Worm (Caenorhabditis elegans): ENCODE measurements around the gene ZK512.4.

DNA sequence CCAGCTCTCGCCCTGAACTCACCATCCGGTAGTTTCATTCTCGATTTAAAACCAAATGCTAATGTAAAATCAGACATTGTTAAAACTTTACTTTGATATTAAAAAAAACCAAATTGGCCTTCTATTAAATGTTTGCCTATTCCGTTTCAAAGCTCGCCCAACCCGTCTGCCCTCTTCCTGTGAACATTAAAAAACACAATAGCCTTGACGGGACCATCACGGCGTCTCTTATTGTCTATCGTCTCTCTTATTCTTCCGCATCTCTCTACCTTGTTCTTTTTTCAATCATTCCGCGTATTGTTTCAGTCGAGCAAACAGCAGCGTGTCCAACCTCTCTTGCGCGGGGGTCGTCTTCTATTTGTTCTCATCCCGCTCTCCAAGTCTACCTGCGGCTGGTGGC lies 30.5 kb upstream of the ZK512.4 start, which contains the start of gene ZK512.1:
- no peak for TF ChIP-seq ceh-40 (GFP tag; IDR thresholded peaks at IDR 0.05)
- TF ChIP-seq ceh-79 (tag; optimal IDR thresholded peaks at IDR 0.05), result no peak
- TF ChIP-seq unc-130 (GFP tag; optimal IDR thresholded peaks at IDR 0.05), result no peak
- no peak for TF ChIP-seq F23B12.7 (tag; optimal IDR thresholded peaks at IDR 0.05; ENCODE audit: insufficient read depth)
- TF ChIP-seq chd-7 (tag; optimal IDR thresholded peaks at IDR 0.05), result no peak
- TF ChIP-seq attf-5 (GFP tag; optimal IDR thresholded peaks at IDR 0.05), result no peak
- no peak for TF ChIP-seq F57A8.1 (GFP tag; optimal IDR thresholded peaks at IDR 0.05)
- TF ChIP-seq Y53G8AR.9 (GFP tag; conservative IDR thresholded peaks at IDR 0.05), result no peak
- TF ChIP-seq pbrm-1 (GFP tag; IDR thresholded peaks at IDR 0.05), result no peak
- no peak for TF ChIP-seq snpc-4 (GFP tag; optimal IDR thresholded peaks at IDR 0.05)
- TF ChIP-seq snpc-4 (tag; optimal IDR thresholded peaks at IDR 0.05), result no peak
- TF ChIP-seq hsf-1 (GFP tag; IDR thresholded peaks at IDR 0.05), result no peak

Measured in whole organism, young adult.